Fruit fly (Drosophila melanogaster) Kc167 (cell line): ENCODE results near the gene phol.

Source experiments
- Myc ChIP-seq: fragments of >200 bp; optimal IDR thresholded peaks from 2 replicates; lab custom pipeline; 2017; ENCODE audit warnings: missing external identifiers
- Sin3A ChIP-seq: fragments of >200 bp; optimal IDR thresholded peaks from 2 replicates; lab custom pipeline; 2018; ENCODE audit warnings: missing external identifiers
- h ChIP-seq: fragments of >200 bp; optimal IDR thresholded peaks from 3 replicates; lab custom pipeline; 2018; ENCODE audit warnings: missing external identifiers
- psq ChIP-seq: fragments of >200 bp; optimal IDR thresholded peaks from 2 replicates; lab custom pipeline; 2017; ENCODE audit warnings: missing external identifiers
- ttk ChIP-seq: sonication (Bioruptor generic); optimal IDR thresholded peaks from 2 replicates; lab custom pipeline; 2017; ENCODE audit warnings: missing external identifiers

dm6 chr3L:9441907-9442479 lies 14.1 kb downstream of the phol start, which contains the start of the genes Bet3 and Nf-YA:
- TF ChIP-seq psq (no peak), Myc (no peak), Sin3A (no peak), ttk (lab: Kevin White, UChicago) (no peak), h (lab: Kevin White, UChicago) (no peak)
